Fruit fly (Drosophila melanogaster) whole organism, embryonic: Measurements from ENCODE around the gene CG15725.

Experiments
- CG10321 ChIP-seq: fragments of 200-800 bp; sonication (Bioruptor generic); IDR thresholded peaks from 2 replicates; pipeline ENCODE4 v1.3.6; 2022; ENCODE audit warnings: missing biosample characterization, missing genetic modification characterization
- CG11247 ChIP-seq: fragments of 200-800 bp; sonication (Bioruptor generic); IDR thresholded peaks from 2 replicates; pipeline ENCODE4 v1.3.6; 2022; ENCODE audit warnings: missing biosample characterization, missing genetic modification characterization
- CG11456 ChIP-seq: fragments of 200-800 bp; sonication (Bioruptor generic); IDR thresholded peaks from 3 replicates; pipeline ENCODE4 v1.3.6; 2022; ENCODE audit warnings: missing biosample characterization, missing genetic modification characterization
- CG11695 ChIP-seq: fragments of 200-800 bp; sonication (Bioruptor generic); IDR thresholded peaks from 3 replicates; pipeline ENCODE4 v1.3.6; 2022; ENCODE audit warnings: missing biosample characterization, missing genetic modification characterization
- CG16813 ChIP-seq: fragments of 200-800 bp; sonication (Bioruptor generic); IDR thresholded peaks from 3 replicates; pipeline ENCODE4 v1.3.6; 2022; ENCODE audit warnings: missing biosample characterization, missing genetic modification characterization; ENCODE audit not compliant: partially characterized antibody
- CG16815 ChIP-seq: fragments of 200-800 bp; sonication (Bioruptor generic); optimal IDR thresholded peaks from 3 replicates; lab custom pipeline; 2017; ENCODE audit warnings: missing biosample characterization, mild to moderate bottlenecking, missing genetic modification characterization
- CG18476 ChIP-seq: fragments of 200-800 bp; sonication (Bioruptor generic); optimal IDR thresholded peaks from 2 replicates; lab custom pipeline; 2016; ENCODE audit warnings: missing biosample characterization, mild to moderate bottlenecking, missing genetic modification characterization
- CG2116 ChIP-seq: fragments of 200-800 bp; sonication (Bioruptor generic); optimal IDR thresholded peaks from 3 replicates; lab custom pipeline; 2018; ENCODE audit warnings: missing biosample characterization, mild to moderate bottlenecking, missing genetic modification characterization
- CG3065 ChIP-seq: fragments of 200-800 bp; sonication (Bioruptor generic); optimal IDR thresholded peaks from 2 replicates; lab custom pipeline; 2016; ENCODE audit warnings: missing biosample characterization, missing genetic modification characterization
- CG31441 ChIP-seq: fragments of 200-800 bp; sonication (Bioruptor generic); IDR thresholded peaks from 2 replicates; pipeline ENCODE4 v1.3.6; 2022; ENCODE audit warnings: missing biosample characterization, missing genetic modification characterization
- CG33557 ChIP-seq: fragments of 200-800 bp; sonication (Bioruptor generic); optimal IDR thresholded peaks from 2 replicates; lab custom pipeline; 2019; ENCODE audit warnings: missing biosample characterization, mild to moderate bottlenecking, missing genetic modification characterization, moderate library complexity
- CG3838 ChIP-seq: fragments of 200-800 bp; sonication (Bioruptor generic); optimal IDR thresholded peaks from 3 replicates; lab custom pipeline; 2016; ENCODE audit warnings: missing biosample characterization, missing genetic modification characterization
- CG4424 ChIP-seq: fragments of 200-800 bp; sonication (Bioruptor generic); optimal IDR thresholded peaks from 3 replicates; lab custom pipeline; 2016; ENCODE audit warnings: missing biosample characterization, missing genetic modification characterization
- CG4730 ChIP-seq: fragments of 200-800 bp; sonication (Bioruptor generic); IDR thresholded peaks from 2 replicates; pipeline ENCODE4 v1.3.6; 2022; ENCODE audit warnings: missing biosample characterization, missing genetic modification characterization
- CG7271 ChIP-seq: fragments of 200-800 bp; sonication (Bioruptor generic); optimal IDR thresholded peaks from 2 replicates; lab custom pipeline; 2018; ENCODE audit warnings: missing biosample characterization, mild to moderate bottlenecking, missing genetic modification characterization, moderate library complexity
- CG9727 ChIP-seq: fragments of 200-800 bp; sonication (Bioruptor generic); optimal IDR thresholded peaks from 3 replicates; lab custom pipeline; 2017; ENCODE audit warnings: missing biosample characterization, mild to moderate bottlenecking, missing genetic modification characterization
- Drgx ChIP-seq: fragments of 200-800 bp; sonication (Bioruptor generic); IDR thresholded peaks from 2 replicates; pipeline ENCODE4 v1.3.6; 2022; ENCODE audit warnings: missing biosample characterization, missing genetic modification characterization
- Hr39 ChIP-seq: fragments of >200 bp; optimal IDR thresholded peaks from 2 replicates; lab custom pipeline; 2017
- Lpt ChIP-seq: fragments of >200 bp; optimal IDR thresholded peaks from 2 replicates; lab custom pipeline; 2018; ENCODE audit warnings: missing biosample characterization, missing genetic modification characterization
- MTF-1 ChIP-seq: fragments of 200-800 bp; sonication (Bioruptor generic); optimal IDR thresholded peaks from 2 replicates; lab custom pipeline; 2018; ENCODE audit warnings: missing biosample characterization, mild to moderate bottlenecking, missing genetic modification characterization, borderline replicate concordance
- Max ChIP-seq: fragments of 200-800 bp; sonication (Bioruptor generic); optimal IDR thresholded peaks from 2 replicates; lab custom pipeline; 2016; ENCODE audit warnings: missing biosample characterization, mild to moderate bottlenecking, missing genetic modification characterization
- Med ChIP-seq: fragments of 200-800 bp; sonication (Bioruptor generic); peaks from one replicate; lab custom pipeline; 2016; ENCODE audit warnings: missing biosample characterization, missing genetic modification characterization, mild to moderate bottlenecking, inconsistent platforms, moderate library complexity
- Mes4 ChIP-seq: fragments of 200-800 bp; sonication (Bioruptor generic); optimal IDR thresholded peaks from 2 replicates; lab custom pipeline; 2016; ENCODE audit warnings: missing biosample characterization, missing genetic modification characterization
- NC2α ChIP-seq: fragments of 200-800 bp; sonication (Bioruptor generic); optimal IDR thresholded peaks from 2 replicates; lab custom pipeline; 2016; ENCODE audit warnings: missing biosample characterization, missing genetic modification characterization
- Nf-YA ChIP-seq: fragments of 200-800 bp; sonication (Bioruptor generic); IDR thresholded peaks from 2 replicates; pipeline ENCODE4 v1.3.6; 2022; ENCODE audit warnings: missing biosample characterization, missing genetic modification characterization
- Poxn ChIP-seq: fragments of 200-800 bp; sonication (Bioruptor generic); IDR thresholded peaks from 2 replicates; pipeline ENCODE4 v1.3.6; 2022; ENCODE audit warnings: missing biosample characterization, missing genetic modification characterization
- Sox100B ChIP-seq: fragments of 200-800 bp; sonication (Bioruptor generic); optimal IDR thresholded peaks from 3 replicates; lab custom pipeline; 2018; ENCODE audit warnings: missing biosample characterization, mild to moderate bottlenecking, missing genetic modification characterization
- Trl ChIP-seq, 3 experiments: fragments of >200 bp in 2 of 3; fragments of 200-800 bp in 1 of 3; sonication (Bioruptor generic) in 1 of 3; optimal IDR thresholded peaks; 2 replicates in 1 of 3; 3 replicates in 2 of 3; lab custom pipeline; 2016 to 2017; ENCODE audit warnings: missing biosample characterization in 1 of 3, missing genetic modification characterization in 1 of 3
- bab2 ChIP-seq: fragments of 200-800 bp; sonication (Bioruptor generic); optimal IDR thresholded peaks from 2 replicates; lab custom pipeline; 2016; ENCODE audit warnings: missing biosample characterization, missing genetic modification characterization
- cas ChIP-seq: fragments of 200-800 bp; sonication (Bioruptor generic); IDR thresholded peaks from 2 replicates; pipeline ENCODE4 v1.3.6; 2022; ENCODE audit warnings: missing biosample characterization, missing genetic modification characterization
- chm ChIP-seq: fragments of 200-800 bp; sonication (Bioruptor generic); IDR thresholded peaks from 2 replicates; pipeline ENCODE4 v1.3.6; 2022; ENCODE audit warnings: missing biosample characterization, missing genetic modification characterization
- chn ChIP-seq: fragments of 200-800 bp; sonication (Bioruptor generic); optimal IDR thresholded peaks from 2 replicates; lab custom pipeline; 2016; ENCODE audit warnings: missing biosample characterization, missing genetic modification characterization
- dimm ChIP-seq: fragments of 200-800 bp; sonication (Bioruptor generic); IDR thresholded peaks from 2 replicates; pipeline ENCODE4 v1.3.6; 2022; ENCODE audit warnings: missing biosample characterization, missing genetic modification characterization
- emc ChIP-seq: fragments of 200-800 bp; sonication (Bioruptor generic); optimal IDR thresholded peaks from 2 replicates; lab custom pipeline; 2016; ENCODE audit warnings: missing biosample characterization, missing genetic modification characterization
- en ChIP-seq: fragments of 200-800 bp; sonication (Bioruptor generic); optimal IDR thresholded peaks from 2 replicates; lab custom pipeline; 2016; ENCODE audit warnings: missing biosample characterization, missing genetic modification characterization
- ewg ChIP-seq: fragments of 200-800 bp; sonication (Bioruptor generic); optimal IDR thresholded peaks from 3 replicates; lab custom pipeline; 2017; ENCODE audit warnings: mild to moderate bottlenecking, missing biosample characterization, missing genetic modification reagents, missing genetic modification characterization
- fd64A ChIP-seq: fragments of 200-800 bp; sonication (Bioruptor generic); optimal IDR thresholded peaks from 3 replicates; lab custom pipeline; 2018; ENCODE audit warnings: missing biosample characterization, mild to moderate bottlenecking, missing genetic modification characterization
- fu2 ChIP-seq: fragments of 200-800 bp; sonication (Bioruptor generic); optimal IDR thresholded peaks from 2 replicates; lab custom pipeline; 2016; ENCODE audit warnings: missing biosample characterization, missing genetic modification characterization
- gcm2 ChIP-seq: fragments of 200-800 bp; sonication (Bioruptor generic); optimal IDR thresholded peaks from 2 replicates; lab custom pipeline; 2016; ENCODE audit warnings: missing biosample characterization, missing genetic modification characterization
- gem ChIP-seq: fragments of 200-800 bp; sonication (Bioruptor generic); optimal IDR thresholded peaks from 2 replicates; lab custom pipeline; 2019; ENCODE audit warnings: missing biosample characterization, mild to moderate bottlenecking, missing genetic modification characterization, moderate library complexity
- gt ChIP-seq: fragments of 200-800 bp; sonication (Bioruptor generic); IDR thresholded peaks from 2 replicates; pipeline ENCODE4 v1.3.6; 2022; ENCODE audit warnings: missing biosample characterization, missing genetic modification characterization
- ham ChIP-seq: fragments of 200-800 bp; sonication (Bioruptor generic); IDR thresholded peaks from 2 replicates; pipeline ENCODE4 v1.3.6; 2022; ENCODE audit warnings: missing biosample characterization, missing genetic modification characterization
- ind ChIP-seq: fragments of 200-800 bp; sonication (Bioruptor generic); optimal IDR thresholded peaks from 3 replicates; lab custom pipeline; 2016; ENCODE audit warnings: missing biosample characterization, missing genetic modification characterization
- kay ChIP-seq: fragments of 200-800 bp; sonication (Bioruptor generic); optimal IDR thresholded peaks from 2 replicates; lab custom pipeline; 2016; ENCODE audit warnings: missing biosample characterization, missing genetic modification characterization
- mirr ChIP-seq: fragments of 200-800 bp; sonication (Bioruptor generic); optimal IDR thresholded peaks from 3 replicates; lab custom pipeline; 2018; ENCODE audit warnings: missing biosample characterization, mild to moderate bottlenecking, missing genetic modification characterization
- pan ChIP-seq, 4 experiments: fragments of >200 bp in 3 of 4; fragments of 200-800 bp in 1 of 4; sonication (Bioruptor generic) in 1 of 4; optimal IDR thresholded peaks in 3 of 4; IDR thresholded peaks in 1 of 4; 2 replicates each; pipeline versions ENCODE4 v1.3.6 to Lab custom; 2017 to 2022; ENCODE audit warnings: missing biosample characterization in 2 of 4, missing genetic modification characterization in 2 of 4, mixed read lengths in 1 of 4
- prd ChIP-seq, 3 experiments: fragments of >200 bp in 2 of 3; fragments of 200-800 bp in 1 of 3; sonication (Bioruptor generic) in 1 of 3; optimal IDR thresholded peaks in 2 of 3; IDR thresholded peaks in 1 of 3; 2 replicates in 2 of 3; 3 replicates in 1 of 3; pipeline versions ENCODE4 v1.3.6 to Lab custom; 2017 to 2022; ENCODE audit warnings: missing biosample characterization in 1 of 3, missing genetic modification characterization in 1 of 3
- psq ChIP-seq: fragments of 200-800 bp; sonication (Bioruptor generic); optimal IDR thresholded peaks from 2 replicates; lab custom pipeline; 2017; ENCODE audit warnings: missing biosample characterization, missing genetic modification characterization
- pum ChIP-seq: fragments of 200-800 bp; sonication (Bioruptor generic); optimal IDR thresholded peaks from 2 replicates; lab custom pipeline; 2016; ENCODE audit warnings: missing biosample characterization, missing genetic modification characterization
- pzg ChIP-seq: fragments of 200-800 bp; sonication (Bioruptor generic); optimal IDR thresholded peaks from 3 replicates; lab custom pipeline; 2018; ENCODE audit warnings: missing biosample characterization, mild to moderate bottlenecking, missing genetic modification characterization, moderate library complexity

Gene CG15725

DNA sequence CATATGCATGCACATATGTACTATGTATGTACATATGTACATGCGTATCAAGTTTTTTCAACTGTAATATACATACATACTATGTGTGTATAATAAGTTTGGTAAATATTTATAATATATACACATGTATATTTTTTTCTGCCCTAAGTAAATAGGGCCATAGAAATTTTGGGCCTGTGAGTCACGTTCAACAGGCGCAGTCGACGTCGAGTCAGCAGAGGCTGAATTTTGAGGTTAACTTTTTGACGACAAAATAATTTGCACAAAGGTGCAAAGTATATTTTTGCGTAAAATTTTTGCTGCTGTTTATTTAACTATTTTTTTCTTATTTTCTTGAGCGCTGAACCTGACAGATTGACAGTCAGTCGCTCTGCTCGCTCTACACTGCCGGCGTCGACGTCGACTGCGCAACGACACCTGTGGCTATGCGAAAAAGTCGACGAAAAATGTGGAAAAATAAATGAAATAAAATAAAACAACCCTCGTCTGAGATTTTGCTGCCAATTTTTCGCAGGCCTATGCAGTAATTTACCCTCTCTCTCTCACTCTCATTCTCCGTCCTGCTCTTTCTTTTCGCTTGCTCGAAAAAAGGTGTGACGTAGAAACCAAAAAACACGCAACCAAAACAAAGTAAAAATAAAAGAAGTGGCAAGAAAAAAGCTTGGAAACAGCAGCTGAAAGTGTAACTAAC is 44.4 kb downstream of the CG15725 start (continued):
- TF ChIP-seq Poxn (GFP tag; lab: Robert Waterston, UW) (no peak), chn (GFP tag; lab: Kevin White, UChicago) (no peak), chm (GFP tag; lab: Robert Waterston, UW) (no peak), CG16813 (no peak), pzg (GFP tag; lab: Kevin White, UChicago) (no peak), CG3065 (GFP tag; lab: Kevin White, UChicago) (no peak), Nf-YA (GFP tag; lab: Robert Waterston, UW) (no peak), cas (no peak), Lpt (GFP tag; lab: Kevin White, UChicago) (no peak), CG16815 (GFP tag; lab: Kevin White, UChicago) (no peak), Trl (optimal IDR thresholded peaks at IDR 0.05; lab: Kevin White, UChicago) (no peak), Trl (GFP tag; optimal IDR thresholded peaks at IDR 0.05; lab: Kevin White, UChicago) (no peak), CG9727 (GFP tag; lab: Kevin White, UChicago) (peak; percentile 9), pum (GFP tag; lab: Kevin White, UChicago) (no peak), pan (optimal IDR thresholded peaks at IDR 0.05; lab: Kevin White, UChicago) (no peak), pan (GFP tag; optimal IDR thresholded peaks at IDR 0.05 in 1 of 2, IDR thresholded peaks at IDR 0.05 in 1 of 2) (no peak), CG4730 (GFP tag; lab: Robert Waterston, UW) (no peak), Drgx (GFP tag; lab: Robert Waterston, UW) (peak; percentile 53), CG10321 (GFP tag; lab: Robert Waterston, UW) (no peak), ham (GFP tag; lab: Robert Waterston, UW) (no peak), emc (GFP tag; lab: Kevin White, UChicago) (no peak), CG31441 (GFP tag; lab: Robert Waterston, UW) (no peak), gem (tag; lab: Kevin White, UChicago) (peak; percentile 2), Sox100B (GFP tag; lab: Kevin White, UChicago) (peak; percentile 33), ewg (GFP tag; lab: Kevin White, UChicago) (no peak), gcm2 (GFP tag; lab: Kevin White, UChicago) (no peak), NC2α (no peak), kay (GFP tag; lab: Kevin White, UChicago) (peak; percentile 0), Mes4 (GFP tag; lab: Kevin White, UChicago) (no peak), CG18476 (GFP tag; lab: Kevin White, UChicago) (no peak), CG2116 (GFP tag; lab: Kevin White, UChicago) (no peak), CG11247 (GFP tag; lab: Robert Waterston, UW) (0 out of 2 replicates have a peak, but pooled peaks have one; percentile 12), MTF-1 (peak; percentile 4), fd64A (GFP tag; lab: Kevin White, UChicago) (no peak), Med (GFP tag; lab: Kevin White, UChicago) (peak; percentile 78), bab2 (GFP tag; lab: Kevin White, UChicago) (no peak), gt (no peak), ind (GFP tag; lab: Kevin White, UChicago) (no peak), Max (GFP tag; lab: Kevin White, UChicago) (peak; percentile 6), CG33557 (GFP tag; lab: Kevin White, UChicago) (no peak), CG11456 (no peak), CG3838 (GFP tag; lab: Kevin White, UChicago) (no peak), CG4424 (GFP tag; lab: Kevin White, UChicago) (no peak), mirr (GFP tag; lab: Kevin White, UChicago) (no peak), CG11695 (no peak), fu2 (no peak), psq (no peak), en (no peak), prd (optimal IDR thresholded peaks at IDR 0.05; lab: Kevin White, UChicago) (no peak), prd (GFP tag; IDR thresholded peaks at IDR 0.05; lab: Robert Waterston, UW) (no peak), CG7271 (no peak), dimm (no peak), Hr39 (lab: Kevin White, UChicago) (no peak)
